Worm (Caenorhabditis elegans): ENCODE results near the gene lec-8.

Gene lec-8

ce11 chrX:9877117-9877516 is 26.7 kb downstream of the lec-8 start, which contains the start of gene R07B1.9:
TSS of gene R07B1.9 (plus strand) at chrX:9877417.
- no peak for TF ChIP-seq lsy-2 (tag; optimal IDR thresholded peaks at IDR 0.05)
- peak; percentile 31 for TF ChIP-seq aha-1 (tag)
- no peak for TF ChIP-seq nhr-41 (GFP tag; IDR thresholded peaks at IDR 0.05)
- TF ChIP-seq daf-19 (GFP tag; conservative IDR thresholded peaks at IDR 0.05): no peak
- TF ChIP-seq T26A8.4 (GFP tag; IDR thresholded peaks at IDR 0.05): no peak

- TF ChIP-seq lim-7 (GFP tag; IDR thresholded peaks at IDR 0.05) (no peak), F37D6.2 (tag; optimal IDR thresholded peaks at IDR 0.05) (no peak), aha-1 (tag) (no peak), madf-5 (GFP tag; IDR thresholded peaks at IDR 0.05) (no peak), hmg-1.1 (GFP tag; IDR thresholded peaks at IDR 0.05) (no peak), F10B5.3 (tag; optimal IDR thresholded peaks at IDR 0.05) (no peak), nhr-10 (tag; optimal IDR thresholded peaks at IDR 0.05) (no peak), lin-13 (GFP tag; optimal IDR thresholded peaks at IDR 0.05) (no peak), ceh-82 (tag; optimal IDR thresholded peaks at IDR 0.05) (no peak), unc-39 (tag; optimal IDR thresholded peaks at IDR 0.05) (no peak), attf-4 (tag; optimal IDR thresholded peaks at IDR 0.05) (no peak), mdt-29 (GFP tag; IDR thresholded peaks at IDR 0.05) (no peak), jun-1 (tag; optimal IDR thresholded peaks at IDR 0.05) (no peak), egl-43 (GFP tag; IDR thresholded peaks at IDR 0.05) (no peak), nhr-102 (tag; optimal IDR thresholded peaks at IDR 0.05) (no peak)
Measured at ce11 chrX:9882112-9882511, 31.7 kb downstream of the lec-8 start, which contains the start of gene glo-1. TSS of gene glo-1 (minus strand) at chrX:9882212.

ce11 chrX:9882572-9882971 is 32.2 kb downstream of the lec-8 start:
- no peak for TF ChIP-seq fkh-10 (GFP tag; optimal IDR thresholded peaks at IDR 0.05)
- no peak for TF ChIP-seq madf-5 (GFP tag; IDR thresholded peaks at IDR 0.05)
- TF ChIP-seq pqm-1 (tag; optimal IDR thresholded peaks at IDR 0.05): peak; percentile 59
- TF ChIP-seq Y48G9A.11 (GFP tag; IDR thresholded peaks at IDR 0.05): no peak
- peak; percentile 56 for TF ChIP-seq dmd-6 (GFP tag; IDR thresholded peaks at IDR 0.05)
- no peak for TF ChIP-seq daf-16 (GFP tag; optimal IDR thresholded peaks at IDR 0.05)
- peak; percentile 76 for TF ChIP-seq daf-16 (tag; optimal IDR thresholded peaks at IDR 0.05)
- TF ChIP-seq hlh-11 (tag; optimal IDR thresholded peaks at IDR 0.05): peak; percentile 46

- TF ChIP-seq duxl-1 (tag; optimal IDR thresholded peaks at IDR 0.05; ENCODE audit: poor library complexity) (no peak), R02D3.7 (tag; optimal IDR thresholded peaks at IDR 0.05) (no peak), zfp-2 (tag; optimal IDR thresholded peaks at IDR 0.05) (no peak), unc-62 (GFP tag; optimal IDR thresholded peaks at IDR 0.05 in 1 of 2) (peak in 1 of 2 experiments; percentile 33), unc-62 (tag; optimal IDR thresholded peaks at IDR 0.05) (no peak)
Measured at ce11 chrX:9883837-9884324, 33.5 kb downstream of the lec-8 start, which contains the start of gene mrp-4. TSS of gene mrp-4 (plus strand) at chrX:9884274.

ce11 chrX:9892323-9892722 is 42.0 kb downstream of the lec-8 start, which contains the start of gene F21G4.1:
TSS of gene F21G4.1 (minus strand) at chrX:9892328.
- peak; percentile 26 for TF ChIP-seq nhr-28 (tag; optimal IDR thresholded peaks at IDR 0.05)
- no peak for TF ChIP-seq daf-12 (tag; optimal IDR thresholded peaks at IDR 0.05)
- peak; percentile 35 for TF ChIP-seq hlh-11 (tag; optimal IDR thresholded peaks at IDR 0.05)
- TF ChIP-seq mxl-2 (GFP tag; conservative IDR thresholded peaks at IDR 0.05): no peak
- TF ChIP-seq dmd-6 (GFP tag; IDR thresholded peaks at IDR 0.05): peak; percentile 26; the same call in 1 of the 2 replicates
- TF ChIP-seq spr-3 (GFP tag; optimal IDR thresholded peaks at IDR 0.05): no peak
- TF ChIP-seq mdl-1 (tag; optimal IDR thresholded peaks at IDR 0.05): peak in 1 of 2 experiments; percentile 4
- TF ChIP-seq zfp-3 (GFP tag; conservative IDR thresholded peaks at IDR 0.05): no peak
- no peak for TF ChIP-seq zfp-2 (tag; optimal IDR thresholded peaks at IDR 0.05)
- no peak for TF ChIP-seq daf-16 (GFP tag; optimal IDR thresholded peaks at IDR 0.05)
- TF ChIP-seq daf-16 (tag; optimal IDR thresholded peaks at IDR 0.05): peak; percentile 76
- TF ChIP-seq snpc-4 (tag; optimal IDR thresholded peaks at IDR 0.05): no peak
- TF ChIP-seq daf-19 (GFP tag; conservative IDR thresholded peaks at IDR 0.05): no peak
- no peak for TF ChIP-seq unc-62 (GFP tag; optimal IDR thresholded peaks at IDR 0.05 in 1 of 2)
- no peak for TF ChIP-seq unc-62 (tag; optimal IDR thresholded peaks at IDR 0.05)
- TF ChIP-seq aha-1 (tag): peak; percentile 82
- TF ChIP-seq pqm-1 (tag; optimal IDR thresholded peaks at IDR 0.05): peak; percentile 71
- no peak for TF ChIP-seq nhr-10 (tag; optimal IDR thresholded peaks at IDR 0.05)
- no peak for TF ChIP-seq mxl-3 (GFP tag; optimal IDR thresholded peaks at IDR 0.05)
- peak; percentile 72 for TF ChIP-seq nhr-6 (tag; optimal IDR thresholded peaks at IDR 0.05)
- TF ChIP-seq pha-4 (GFP tag; IDR thresholded peaks at IDR 0.05): no peak
- TF ChIP-seq pha-4 (tag; optimal IDR thresholded peaks at IDR 0.05): peak; percentile 61
- TF ChIP-seq ceh-20 (GFP tag; IDR thresholded peaks at IDR 0.05): no peak

All from whole organism, L4 larva.